Fruit fly (Drosophila melanogaster) whole organism, embryonic: Measurements from ENCODE around the gene T48.

ENCODE experiments used
- BtbVII ChIP-seq: fragments of 200-800 bp; sonication (Bioruptor generic); optimal IDR thresholded peaks from 3 replicates; lab custom pipeline; 2017; ENCODE audit warnings: missing biosample characterization, mild to moderate bottlenecking, missing genetic modification characterization
- Bteb2 ChIP-seq: fragments of 200-800 bp; sonication (Bioruptor generic); optimal IDR thresholded peaks from 2 replicates; lab custom pipeline; 2016; ENCODE audit warnings: missing biosample characterization, missing genetic modification characterization
- CG10979 ChIP-seq: fragments of 200-800 bp; sonication (Bioruptor generic); optimal IDR thresholded peaks from 2 replicates; lab custom pipeline; 2018; ENCODE audit warnings: missing biosample characterization, mild to moderate bottlenecking, missing genetic modification characterization, moderate library complexity
- CG11504 ChIP-seq: fragments of 200-800 bp; sonication (Bioruptor generic); optimal IDR thresholded peaks from 3 replicates; lab custom pipeline; 2019; ENCODE audit warnings: missing biosample characterization, mild to moderate bottlenecking, missing genetic modification characterization, moderate library complexity
- CG12299 ChIP-seq: fragments of 200-800 bp; sonication (Bioruptor generic); optimal IDR thresholded peaks from 2 replicates; lab custom pipeline; 2018; ENCODE audit warnings: missing biosample characterization, mild to moderate bottlenecking, missing genetic modification characterization
- CG12744 ChIP-seq: fragments of 200-800 bp; sonication (Bioruptor generic); optimal IDR thresholded peaks from 2 replicates; lab custom pipeline; 2016; ENCODE audit warnings: missing biosample characterization, missing genetic modification characterization
- CG12942 ChIP-seq: fragments of 200-800 bp; sonication (Bioruptor generic); optimal IDR thresholded peaks from 3 replicates; lab custom pipeline; 2016; ENCODE audit warnings: missing biosample characterization, missing genetic modification characterization
- CG13296 ChIP-seq: fragments of 200-800 bp; sonication (Bioruptor generic); optimal IDR thresholded peaks from 3 replicates; lab custom pipeline; 2018; ENCODE audit warnings: missing biosample characterization, mild to moderate bottlenecking, missing genetic modification characterization
- CG13424 ChIP-seq: fragments of 200-800 bp; sonication (Bioruptor generic); optimal IDR thresholded peaks from 2 replicates; lab custom pipeline; 2019; ENCODE audit warnings: missing biosample characterization, mild to moderate bottlenecking, missing genetic modification characterization, moderate library complexity
- CG14965 ChIP-seq: fragments of 200-800 bp; sonication (Bioruptor generic); optimal IDR thresholded peaks from 2 replicates; lab custom pipeline; 2016; ENCODE audit warnings: missing biosample characterization, missing genetic modification characterization, borderline replicate concordance
- CG15479 ChIP-seq: fragments of 200-800 bp; sonication (Bioruptor generic); optimal IDR thresholded peaks from 3 replicates; lab custom pipeline; 2019; ENCODE audit warnings: missing biosample characterization, mild to moderate bottlenecking, missing genetic modification characterization, moderate library complexity
- CG17612 ChIP-seq: fragments of 200-800 bp; sonication (Bioruptor generic); IDR thresholded peaks from 2 replicates; pipeline ENCODE4 v1.3.6; 2022; ENCODE audit warnings: missing biosample characterization, missing genetic modification characterization
- CG18764 ChIP-seq: fragments of 200-800 bp; sonication (Bioruptor generic); optimal IDR thresholded peaks from 3 replicates; lab custom pipeline; 2016; ENCODE audit warnings: missing biosample characterization, missing genetic modification characterization
- CG2678 ChIP-seq: fragments of 200-800 bp; sonication (Bioruptor generic); optimal IDR thresholded peaks from 3 replicates; lab custom pipeline; 2019; ENCODE audit warnings: missing biosample characterization, mild to moderate bottlenecking, missing genetic modification characterization, moderate library complexity
- CG3163 ChIP-seq: fragments of 200-800 bp; sonication (Bioruptor generic); optimal IDR thresholded peaks from 3 replicates; lab custom pipeline; 2016; ENCODE audit warnings: missing biosample characterization, missing genetic modification characterization
- CG6272 ChIP-seq: fragments of 200-800 bp; sonication (Bioruptor generic); IDR thresholded peaks from 2 replicates; pipeline ENCODE4 v1.3.6; 2022; ENCODE audit warnings: missing biosample characterization, missing genetic modification characterization
- CG6689 ChIP-seq: fragments of 200-800 bp; sonication (Bioruptor generic); IDR thresholded peaks from 2 replicates; pipeline ENCODE4 v1.3.6; 2022; ENCODE audit warnings: missing biosample characterization, missing genetic modification characterization
- CG6765 ChIP-seq: fragments of 200-800 bp; sonication (Bioruptor generic); optimal IDR thresholded peaks from 3 replicates; lab custom pipeline; 2017; ENCODE audit warnings: missing biosample characterization, mild to moderate bottlenecking, missing genetic modification characterization
- CG6813 ChIP-seq: fragments of 200-800 bp; sonication (Bioruptor generic); optimal IDR thresholded peaks from 2 replicates; lab custom pipeline; 2017; ENCODE audit warnings: missing biosample characterization, missing genetic modification characterization, mild to moderate bottlenecking, moderate library complexity, missing genetic modification reagents
- CG7839 ChIP-seq: fragments of 200-800 bp; sonication (Bioruptor generic); optimal IDR thresholded peaks from 3 replicates; lab custom pipeline; 2018; ENCODE audit warnings: missing biosample characterization, mild to moderate bottlenecking, missing genetic modification characterization, moderate library complexity
- CG7987 ChIP-seq: fragments of 200-800 bp; sonication (Bioruptor generic); optimal IDR thresholded peaks from 2 replicates; lab custom pipeline; 2018; ENCODE audit warnings: missing biosample characterization, mild to moderate bottlenecking, missing genetic modification characterization, moderate library complexity
- CG8924 ChIP-seq: fragments of 200-800 bp; optimal IDR thresholded peaks from 3 replicates; lab custom pipeline; 2019; ENCODE audit warnings: missing biosample characterization, mild to moderate bottlenecking, missing genetic modification characterization, moderate library complexity
- CG9609 ChIP-seq: fragments of 200-800 bp; sonication (Bioruptor generic); optimal IDR thresholded peaks from 3 replicates; lab custom pipeline; 2016; ENCODE audit warnings: missing biosample characterization, missing genetic modification characterization
- CG9932 ChIP-seq: fragments of 200-800 bp; sonication (Bioruptor generic); IDR thresholded peaks from 2 replicates; pipeline ENCODE4 v1.3.6; 2022; ENCODE audit warnings: missing biosample characterization, missing genetic modification characterization
- Camta ChIP-seq: fragments of 200-800 bp; sonication (Bioruptor generic); optimal IDR thresholded peaks from 2 replicates; lab custom pipeline; 2016; ENCODE audit warnings: missing biosample characterization, missing genetic modification characterization
- Deaf1 ChIP-seq: fragments of 200-800 bp; optimal IDR thresholded peaks from 3 replicates; lab custom pipeline; 2019; ENCODE audit warnings: missing biosample characterization, mild to moderate bottlenecking, missing genetic modification characterization, moderate library complexity
- Doc3 ChIP-seq: fragments of 200-800 bp; sonication (Bioruptor generic); IDR thresholded peaks from 3 replicates; pipeline ENCODE4 v1.3.6; 2022; ENCODE audit warnings: missing biosample characterization, missing genetic modification characterization; ENCODE audit not compliant: partially characterized antibody
- Drgx ChIP-seq: fragments of 200-800 bp; sonication (Bioruptor generic); IDR thresholded peaks from 2 replicates; pipeline ENCODE4 v1.3.6; 2022; ENCODE audit warnings: missing biosample characterization, missing genetic modification characterization
- E2f1 ChIP-seq: fragments of 200-800 bp; sonication (Bioruptor generic); IDR thresholded peaks from 2 replicates; pipeline ENCODE4 v1.3.6; 2022; ENCODE audit warnings: missing biosample characterization, missing genetic modification characterization
- Ets97D ChIP-seq: fragments of 200-800 bp; sonication (Bioruptor generic); optimal IDR thresholded peaks from 3 replicates; lab custom pipeline; 2016; ENCODE audit warnings: missing biosample characterization, missing genetic modification characterization
- H2.0 ChIP-seq: fragments of 200-800 bp; sonication (Bioruptor generic); IDR thresholded peaks from 2 replicates; pipeline ENCODE4 v1.3.6; 2022; ENCODE audit warnings: missing biosample characterization, missing genetic modification characterization
- Hey ChIP-seq: fragments of 200-800 bp; sonication (Bioruptor generic); optimal IDR thresholded peaks from 3 replicates; lab custom pipeline; 2018; ENCODE audit warnings: missing biosample characterization, mild to moderate bottlenecking, missing genetic modification characterization
- Hr3 ChIP-seq: fragments of 200-800 bp; sonication (Bioruptor generic); optimal IDR thresholded peaks from 3 replicates; lab custom pipeline; 2016; ENCODE audit warnings: missing biosample characterization, missing genetic modification characterization
- Med ChIP-seq: fragments of 200-800 bp; sonication (Bioruptor generic); peaks from one replicate; lab custom pipeline; 2016; ENCODE audit warnings: missing biosample characterization, missing genetic modification characterization, mild to moderate bottlenecking, inconsistent platforms, moderate library complexity
- Meics ChIP-seq: fragments of 200-800 bp; sonication (Bioruptor generic); optimal IDR thresholded peaks from 2 replicates; lab custom pipeline; 2017; ENCODE audit warnings: missing biosample characterization, mild to moderate bottlenecking, missing genetic modification characterization
- Mes4 ChIP-seq: fragments of 200-800 bp; sonication (Bioruptor generic); optimal IDR thresholded peaks from 2 replicates; lab custom pipeline; 2016; ENCODE audit warnings: missing biosample characterization, missing genetic modification characterization
- PHDP ChIP-seq: fragments of 200-800 bp; sonication (Bioruptor generic); optimal IDR thresholded peaks from 3 replicates; lab custom pipeline; 2018; ENCODE audit warnings: missing biosample characterization, mild to moderate bottlenecking, missing genetic modification characterization, moderate library complexity
- ab ChIP-seq: fragments of 200-800 bp; sonication (Bioruptor generic); optimal IDR thresholded peaks from 2 replicates; lab custom pipeline; 2016; ENCODE audit warnings: missing biosample characterization, missing genetic modification characterization
- ac ChIP-seq: fragments of 200-800 bp; sonication (Bioruptor generic); optimal IDR thresholded peaks from 3 replicates; lab custom pipeline; 2017; ENCODE audit warnings: missing biosample characterization, mild to moderate bottlenecking, missing genetic modification characterization
- az2 ChIP-seq: fragments of 200-800 bp; sonication (Bioruptor generic); optimal IDR thresholded peaks from 3 replicates; lab custom pipeline; 2016; ENCODE audit warnings: missing biosample characterization, missing genetic modification characterization
- bowl ChIP-seq: fragments of 200-800 bp; sonication (Bioruptor generic); IDR thresholded peaks from 2 replicates; pipeline ENCODE4 v1.3.6; 2022; ENCODE audit warnings: missing biosample characterization, missing genetic modification characterization
- crc ChIP-seq: fragments of 200-800 bp; sonication (Bioruptor generic); optimal IDR thresholded peaks from 2 replicates; lab custom pipeline; 2016; ENCODE audit warnings: missing biosample characterization, missing genetic modification characterization
- dpn ChIP-seq, 2 experiments: fragments of 200-800 bp; sonication (Bioruptor generic); optimal IDR thresholded peaks; 3 replicates each; lab custom pipeline; 2016; ENCODE audit warnings: missing biosample characterization in 2 of 2, missing genetic modification characterization in 2 of 2
- gsb-n ChIP-seq: fragments of 200-800 bp; sonication (Bioruptor generic); optimal IDR thresholded peaks from 3 replicates; lab custom pipeline; 2018; ENCODE audit warnings: missing biosample characterization, mild to moderate bottlenecking, missing genetic modification characterization
- kay ChIP-seq: fragments of 200-800 bp; sonication (Bioruptor generic); optimal IDR thresholded peaks from 2 replicates; lab custom pipeline; 2016; ENCODE audit warnings: missing biosample characterization, missing genetic modification characterization
- ken ChIP-seq: fragments of 200-800 bp; sonication (Bioruptor generic); IDR thresholded peaks from 3 replicates; pipeline ENCODE4 v1.3.6; 2022; ENCODE audit warnings: missing biosample characterization, missing genetic modification characterization
- pfk ChIP-seq: fragments of 200-800 bp; sonication (Bioruptor generic); optimal IDR thresholded peaks from 2 replicates; lab custom pipeline; 2018; ENCODE audit warnings: missing biosample characterization, mild to moderate bottlenecking, missing genetic modification characterization, moderate library complexity
- phol ChIP-seq: fragments of 200-800 bp; sonication (Bioruptor generic); optimal IDR thresholded peaks from 3 replicates; lab custom pipeline; 2018; ENCODE audit warnings: missing biosample characterization, mild to moderate bottlenecking, missing genetic modification characterization, moderate library complexity
- slbo ChIP-seq: fragments of 200-800 bp; sonication (Bioruptor generic); IDR thresholded peaks from 2 replicates; pipeline ENCODE4 v1.3.6; 2022; ENCODE audit warnings: missing biosample characterization, missing genetic modification characterization
- sob ChIP-seq: fragments of 200-800 bp; sonication (Bioruptor generic); IDR thresholded peaks from 2 replicates; pipeline ENCODE4 v1.3.6; 2022; ENCODE audit warnings: missing biosample characterization, missing genetic modification characterization

Gene T48

DNA sequence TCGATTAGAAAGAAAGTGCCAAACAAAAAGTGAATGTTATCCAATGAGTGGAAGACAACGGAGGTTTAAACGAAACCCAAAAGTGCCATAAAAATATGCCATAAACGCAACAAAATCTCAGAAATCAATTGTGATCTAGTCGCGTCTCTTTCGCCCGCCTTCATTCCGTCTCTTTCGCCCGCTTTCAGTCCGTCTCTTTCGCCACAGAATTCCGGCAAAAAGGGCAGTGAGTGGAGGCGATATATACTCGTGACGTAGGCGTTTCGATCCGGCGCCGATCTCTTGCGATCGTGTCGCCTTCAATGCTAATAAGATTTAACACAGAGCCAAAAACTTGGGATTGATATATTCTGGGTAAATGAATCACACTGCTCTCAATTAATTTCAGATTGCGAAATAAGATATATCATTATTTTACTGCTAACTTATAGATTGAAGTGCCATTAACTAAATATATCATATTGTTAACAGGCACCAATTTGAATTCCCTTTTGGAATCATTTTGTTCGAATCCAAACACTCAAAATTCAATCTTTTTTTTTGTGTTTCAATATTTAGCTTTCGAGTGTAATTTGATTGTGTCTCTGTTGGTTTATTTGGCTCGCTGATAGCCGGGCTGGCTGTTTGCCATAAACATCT is 6.7 kb downstream of the T48 start (continued):
- TF ChIP-seq CG2678 (tag; lab: Kevin White, UChicago) (peak; percentile 80), CG12299 (tag; lab: Kevin White, UChicago) (peak; percentile 31), Ets97D (GFP tag; lab: Kevin White, UChicago) (peak; percentile 34), E2f1 (GFP tag; lab: Robert Waterston, UW) (0 out of 2 replicates have a peak, but pooled peaks have one; percentile 16), Doc3 (GFP tag; lab: Robert Waterston, UW) (no peak), H2.0 (no peak; the same call in 1 of the 2 replicates), CG8924 (tag; lab: Kevin White, UChicago) (peak; percentile 37), CG3163 (GFP tag; lab: Kevin White, UChicago) (no peak), Hr3 (GFP tag; lab: Kevin White, UChicago) (peak; percentile 21), Drgx (GFP tag; lab: Robert Waterston, UW) (no peak; the same call in 1 of the 2 replicates), bowl (GFP tag; lab: Robert Waterston, UW) (no peak), ac (GFP tag; lab: Kevin White, UChicago) (no peak), CG6272 (GFP tag; lab: Robert Waterston, UW) (0 out of 2 replicates have a peak, but pooled peaks have one; percentile 17), dpn (GFP tag; optimal IDR thresholded peaks at IDR 0.05; lab: Kevin White, UChicago) (peak; percentile 48 to 56), CG7839 (tag; lab: Kevin White, UChicago) (peak; percentile 67), az2 (GFP tag; lab: Kevin White, UChicago) (peak; percentile 46), CG13424 (tag; lab: Kevin White, UChicago) (peak; percentile 69), Med (GFP tag; lab: Kevin White, UChicago) (peak; percentile 88), CG9932 (peak; percentile 52), Deaf1 (tag; lab: Kevin White, UChicago) (peak; percentile 27), CG18764 (GFP tag; lab: Kevin White, UChicago) (peak; percentile 7), CG6813 (GFP tag; lab: Kevin White, UChicago) (peak; percentile 15), CG13296 (GFP tag; lab: Kevin White, UChicago) (peak; percentile 54), Bteb2 (peak; percentile 14), CG15479 (GFP tag; lab: Kevin White, UChicago) (no peak), kay (peak; percentile 11), gsb-n (tag; lab: Kevin White, UChicago) (peak; percentile 4), CG14965 (GFP tag; lab: Kevin White, UChicago) (no peak), Camta (GFP tag; lab: Kevin White, UChicago) (peak; percentile 21), sob (GFP tag; lab: Robert Waterston, UW) (peak; percentile 30; the same call in 1 of the 2 replicates), CG17612 (GFP tag; lab: Robert Waterston, UW) (no peak), BtbVII (GFP tag; lab: Kevin White, UChicago) (peak; percentile 47), ken (GFP tag; lab: Robert Waterston, UW) (no peak), Meics (peak; percentile 61), ab (GFP tag; lab: Kevin White, UChicago) (peak; percentile 30), CG10979 (peak; percentile 55), crc (GFP tag; lab: Kevin White, UChicago) (no peak), slbo (GFP tag; lab: Robert Waterston, UW) (peak; percentile 47; the same call in 1 of the 2 replicates), CG6765 (GFP tag; lab: Kevin White, UChicago) (no peak), CG9609 (GFP tag; lab: Kevin White, UChicago) (no peak), Mes4 (GFP tag; lab: Kevin White, UChicago) (peak; percentile 5), Hey (tag; lab: Kevin White, UChicago) (no peak), CG7987 (GFP tag; lab: Kevin White, UChicago) (no peak), CG12942 (GFP tag; lab: Kevin White, UChicago) (peak; percentile 18), PHDP (tag; lab: Kevin White, UChicago) (peak; percentile 54), CG6689 (peak; percentile 55; the same call in 1 of the 2 replicates), CG11504 (tag; lab: Kevin White, UChicago) (peak; percentile 59), CG12744 (GFP tag; lab: Kevin White, UChicago) (peak; percentile 40), pfk (GFP tag; lab: Kevin White, UChicago) (no peak), phol (tag; lab: Kevin White, UChicago) (peak; percentile 41)
